ENCODE assay signal across 5 fruit fly cellular contexts in genomic region chr3R:27988189-27988588, dm6.
TF ChIP-seq lines count a peak whose summit lies in the region.

Gene betaTub97EF (minus strand): TSS chr3R:27988384.

- no peak for TF ChIP-seq CTCF in whole organism, embryonic (GFP tag; optimal IDR thresholded peaks at IDR 0.05; lab: Kevin White, UChicago)

TF ChIP-seq in whole organism, adult, 20 proteins besides CTCF, POLR2A, EP300 and RAD21:
- TF ChIP-seq Mnt (GFP tag; optimal IDR thresholded peaks at IDR 0.05; lab: Kevin White, UChicago) (peak; percentile 30), pad (GFP tag; optimal IDR thresholded peaks at IDR 0.05; lab: Kevin White, UChicago) (peak; percentile 14), CG7045 (GFP tag; optimal IDR thresholded peaks at IDR 0.05; lab: Kevin White, UChicago) (no peak), CG33017 (tag; optimal IDR thresholded peaks at IDR 0.05; lab: Kevin White, UChicago) (no peak), kay (GFP tag; lab: Kevin White, UChicago; ENCODE audit: borderline replicate concordance) (peak; percentile 6), Hr96 (GFP tag; optimal IDR thresholded peaks at IDR 0.05; lab: Kevin White, UChicago) (peak; percentile 15)
TF ChIP-seq in whole organism, adult: peak in this region for 4.

TF ChIP-seq in whole organism, embryonic, 481 proteins besides CTCF, POLR2A, EP300 and RAD21 (continues in another document):
- TF ChIP-seq ase (GFP tag; IDR thresholded peaks at IDR 0.05; lab: Robert Waterston, UW): 0 out of 3 replicates have a peak, but pooled peaks have one; percentile 8
- 0 out of 2 replicates have a peak, but pooled peaks have one; percentile 11 for TF ChIP-seq sob (GFP tag; IDR thresholded peaks at IDR 0.05; lab: Robert Waterston, UW)
- TF ChIP-seq CG10366 (GFP tag; IDR thresholded peaks at IDR 0.05; lab: Robert Waterston, UW): peak; percentile 30; the same call in 1 of the 2 replicates
- 0 out of 3 replicates have a peak, but pooled peaks have one; percentile 42 for TF ChIP-seq ken (GFP tag; IDR thresholded peaks at IDR 0.05; lab: Robert Waterston, UW)
- TF ChIP-seq slou (GFP tag; optimal IDR thresholded peaks at IDR 0.05; lab: Kevin White, UChicago): peak; percentile 1
- TF ChIP-seq CG11247 (GFP tag; IDR thresholded peaks at IDR 0.05; lab: Robert Waterston, UW): 0 out of 2 replicates have a peak, but pooled peaks have one; percentile 25
- TF ChIP-seq ci (GFP tag; IDR thresholded peaks at IDR 0.05; lab: Robert Waterston, UW): peak; percentile 71
- peak; percentile 52; the same call in 1 of the 3 replicates for TF ChIP-seq CG34422 (GFP tag; IDR thresholded peaks at IDR 0.05; lab: Robert Waterston, UW)
- peak; percentile 57 for TF ChIP-seq CG7987 (GFP tag; optimal IDR thresholded peaks at IDR 0.05; lab: Kevin White, UChicago)
- peak; percentile 68; the same call in 1 of the 4 replicates for TF ChIP-seq chinmo (GFP tag; IDR thresholded peaks at IDR 0.05; lab: Robert Waterston, UW; ENCODE audit: partially characterized antibody)
- TF ChIP-seq gce (GFP tag; IDR thresholded peaks at IDR 0.05; lab: Robert Waterston, UW): peak; percentile 18; the same call in 1 of the 3 replicates
- peak; percentile 79 for TF ChIP-seq CG3995 (GFP tag; optimal IDR thresholded peaks at IDR 0.05; lab: Kevin White, UChicago)
- TF ChIP-seq CG17912 (GFP tag; optimal IDR thresholded peaks at IDR 0.05; lab: Kevin White, UChicago): no peak
- peak; percentile 33; the same call in 1 of the 3 replicates for TF ChIP-seq CG6175 (GFP tag; IDR thresholded peaks at IDR 0.05; lab: Robert Waterston, UW)
- no peak for TF ChIP-seq pan (optimal IDR thresholded peaks at IDR 0.05; lab: Kevin White, UChicago)
- peak in 1 of 2 experiments; percentile 24 for TF ChIP-seq pan (GFP tag; optimal IDR thresholded peaks at IDR 0.05 in 1 of 2, IDR thresholded peaks at IDR 0.05 in 1 of 2)
- 0 out of 2 replicates have a peak, but pooled peaks have one; percentile 12 for TF ChIP-seq CG7372 (GFP tag; IDR thresholded peaks at IDR 0.05; lab: Robert Waterston, UW)

TF ChIP-seq in whole organism, prepupa, 60 proteins besides CTCF, POLR2A, EP300 and RAD21 (continues in another document):
- TF ChIP-seq CG16779 (tag; optimal IDR thresholded peaks at IDR 0.05; lab: Kevin White, UChicago): no peak
- TF ChIP-seq fd85E (GFP tag; optimal IDR thresholded peaks at IDR 0.05; lab: Kevin White, UChicago): no peak
- TF ChIP-seq vri (GFP tag; optimal IDR thresholded peaks at IDR 0.05; lab: Kevin White, UChicago): no peak
- TF ChIP-seq ss (GFP tag; optimal IDR thresholded peaks at IDR 0.05; lab: Kevin White, UChicago): no peak
- TF ChIP-seq eg (GFP tag; IDR thresholded peaks at IDR 0.05; lab: Robert Waterston, UW): peak; percentile 45; the same call in 2 of the 3 replicates
- no peak for TF ChIP-seq Hr39 (GFP tag; optimal IDR thresholded peaks at IDR 0.05; lab: Kevin White, UChicago)
- no peak for TF ChIP-seq acj6 (GFP tag; optimal IDR thresholded peaks at IDR 0.05; lab: Kevin White, UChicago)
- no peak for TF ChIP-seq salr (GFP tag; optimal IDR thresholded peaks at IDR 0.05; lab: Kevin White, UChicago)
- TF ChIP-seq CG8632 (GFP tag; optimal IDR thresholded peaks at IDR 0.05; lab: Kevin White, UChicago): no peak
- no peak for TF ChIP-seq Ets96B (tag; optimal IDR thresholded peaks at IDR 0.05; lab: Kevin White, UChicago)
- no peak for TF ChIP-seq dac (GFP tag; optimal IDR thresholded peaks at IDR 0.05; lab: Kevin White, UChicago)
- TF ChIP-seq cyc (GFP tag; optimal IDR thresholded peaks at IDR 0.05; lab: Kevin White, UChicago): no peak
- no peak for TF ChIP-seq spab (GFP tag; optimal IDR thresholded peaks at IDR 0.05; lab: Kevin White, UChicago)
- TF ChIP-seq Gug (GFP tag; IDR thresholded peaks at IDR 0.05; lab: Robert Waterston, UW): peak; percentile 42
- TF ChIP-seq Hr38 (GFP tag; optimal IDR thresholded peaks at IDR 0.05; lab: Kevin White, UChicago): no peak
- no peak for TF ChIP-seq CG8119 (GFP tag; IDR thresholded peaks at IDR 0.05; lab: Robert Waterston, UW)
- TF ChIP-seq CG32006 (GFP tag; optimal IDR thresholded peaks at IDR 0.05; lab: Kevin White, UChicago): no peak
- TF ChIP-seq CG11294 (GFP tag; IDR thresholded peaks at IDR 0.05; lab: Robert Waterston, UW): peak; percentile 60
- TF ChIP-seq fkh (GFP tag; optimal IDR thresholded peaks at IDR 0.05; lab: Kevin White, UChicago): no peak
- TF ChIP-seq CG6276 (GFP tag; optimal IDR thresholded peaks at IDR 0.05; lab: Kevin White, UChicago): no peak
- no peak for TF ChIP-seq Blimp-1 (GFP tag; optimal IDR thresholded peaks at IDR 0.05; lab: Kevin White, UChicago)
- TF ChIP-seq Smox (GFP tag; optimal IDR thresholded peaks at IDR 0.05; lab: Kevin White, UChicago): no peak
- peak; percentile 36; the same call in 1 of the 3 replicates for TF ChIP-seq CG6163 (GFP tag; IDR thresholded peaks at IDR 0.05; lab: Robert Waterston, UW)

TF ChIP-seq in whole organism, pupa, 21 proteins besides CTCF, POLR2A, EP300 and RAD21:
- TF ChIP-seq rn (GFP tag; IDR thresholded peaks at IDR 0.05; lab: Robert Waterston, UW): no peak
- TF ChIP-seq CG12605 (GFP tag; IDR thresholded peaks at IDR 0.05; lab: Robert Waterston, UW): peak; percentile 51
- no peak for TF ChIP-seq fd96Ca (GFP tag; IDR thresholded peaks at IDR 0.05; lab: Robert Waterston, UW)
- TF ChIP-seq CG4496 (GFP tag; IDR thresholded peaks at IDR 0.05; lab: Robert Waterston, UW): peak; percentile 76
- TF ChIP-seq gl (tag; optimal IDR thresholded peaks at IDR 0.05; lab: Kevin White, UChicago): no peak
- TF ChIP-seq CG32121 (GFP tag; IDR thresholded peaks at IDR 0.05; lab: Robert Waterston, UW): peak; percentile 45
- TF ChIP-seq Pif1A (GFP tag; optimal IDR thresholded peaks at IDR 0.05; lab: Kevin White, UChicago): no peak
- TF ChIP-seq CG14655 (GFP tag; optimal IDR thresholded peaks at IDR 0.05; lab: Kevin White, UChicago): no peak
- no peak; the same call in 1 of the 2 replicates for TF ChIP-seq Ets98B (GFP tag; IDR thresholded peaks at IDR 0.05; lab: Robert Waterston, UW)
- TF ChIP-seq Snoo (tag; optimal IDR thresholded peaks at IDR 0.05; lab: Kevin White, UChicago): no peak
- TF ChIP-seq CG10348 (GFP tag; IDR thresholded peaks at IDR 0.05; lab: Robert Waterston, UW): no peak
- no peak for TF ChIP-seq Pif1B (GFP tag; optimal IDR thresholded peaks at IDR 0.05; lab: Kevin White, UChicago)
- TF ChIP-seq CG34367 (tag; optimal IDR thresholded peaks at IDR 0.05; lab: Kevin White, UChicago): no peak
- TF ChIP-seq CG9948 (tag; optimal IDR thresholded peaks at IDR 0.05; lab: Kevin White, UChicago): no peak
- peak; percentile 12 for TF ChIP-seq CG15710 (tag; optimal IDR thresholded peaks at IDR 0.05; lab: Kevin White, UChicago)
- TF ChIP-seq D1 (tag; optimal IDR thresholded peaks at IDR 0.05; lab: Kevin White, UChicago): no peak
- TF ChIP-seq CG17806 (tag; optimal IDR thresholded peaks at IDR 0.05; lab: Kevin White, UChicago): no peak
- no peak for TF ChIP-seq CG8301 (tag; optimal IDR thresholded peaks at IDR 0.05; lab: Kevin White, UChicago)
- TF ChIP-seq CG8159 (tag; optimal IDR thresholded peaks at IDR 0.05; lab: Kevin White, UChicago): no peak
- TF ChIP-seq CG13204 (GFP tag; optimal IDR thresholded peaks at IDR 0.05; lab: Kevin White, UChicago): no peak
- no peak for TF ChIP-seq EcR (GFP tag; optimal IDR thresholded peaks at IDR 0.05; lab: Kevin White, UChicago)

TF ChIP-seq in whole organism, wandering third instar larva, 38 proteins besides CTCF, POLR2A, EP300 and RAD21:
- no peak for TF ChIP-seq lola (GFP tag; optimal IDR thresholded peaks at IDR 0.05; lab: Kevin White, UChicago)
- TF ChIP-seq Myc (optimal IDR thresholded peaks at IDR 0.05; lab: Kevin White, UChicago): no peak
- TF ChIP-seq HLH106 (tag; optimal IDR thresholded peaks at IDR 0.05; lab: Kevin White, UChicago): peak; percentile 5
